Fruit fly (Drosophila melanogaster) S2 (cell line): Measurements from ENCODE around the gene CG10445.

Experiments used
- CG8478 ChIP-seq: fragments of >200 bp; optimal IDR thresholded peaks from 2 replicates; lab custom pipeline; 2018
- CTCF ChIP-seq, 2 experiments: fragments of >200 bp; optimal IDR thresholded peaks; 2 replicates each; lab custom pipeline; 2018

dm6 chr3R:7899277-7899676 is 20.8 kb downstream of the CG10445 start:
- TF ChIP-seq CTCF (optimal IDR thresholded peaks at IDR 0.05; lab: Kevin White, UChicago) (no peak), CG8478 (lab: Kevin White, UChicago) (no peak)
